ENCODE assay signal across 7 worm cellular contexts in the genomic region with DNA sequence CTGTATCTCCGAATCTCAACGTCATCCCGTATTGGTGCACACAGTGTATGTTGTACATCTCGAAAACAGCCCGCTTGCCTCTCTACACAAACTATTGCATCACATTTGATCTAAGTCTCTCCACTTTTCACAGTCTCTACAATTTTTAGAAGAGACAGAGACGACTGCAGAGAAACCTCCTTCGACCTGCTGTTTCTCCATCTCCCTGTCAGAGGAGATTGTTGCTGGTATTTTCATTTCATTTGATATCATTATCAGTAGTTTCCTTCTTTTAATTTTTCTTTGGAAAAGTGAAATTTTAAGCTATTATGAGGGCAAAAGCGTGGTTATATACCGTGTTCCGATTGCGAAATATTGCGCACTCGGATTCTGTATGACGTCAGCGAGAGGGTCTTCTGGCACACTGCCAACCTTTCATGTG.
TF ChIP-seq lines count a peak whose summit lies in the region.

No protein-coding gene starts in this region.

TF ChIP-seq in whole organism, L1 larva, 84 proteins besides CTCF, POLR2A, EP300 and RAD21 (continued from another document and continues in another):
- no peak for TF ChIP-seq nhr-76 (tag; optimal IDR thresholded peaks at IDR 0.05; lab: Kevin White, UChicago)
- TF ChIP-seq sup-37 (GFP tag; optimal IDR thresholded peaks at IDR 0.05; lab: Kevin White, UChicago) = no peak
- TF ChIP-seq nhr-28 (tag; optimal IDR thresholded peaks at IDR 0.05; lab: Kevin White, UChicago) = no peak
- peak; percentile 95 for TF ChIP-seq elt-2 (tag; optimal IDR thresholded peaks at IDR 0.05; lab: Kevin White, UChicago)
- no peak for TF ChIP-seq snpc-4 (tag; optimal IDR thresholded peaks at IDR 0.05; lab: Kevin White, UChicago)
- TF ChIP-seq snu-23 (GFP tag; optimal IDR thresholded peaks at IDR 0.05; lab: Kevin White, UChicago) = peak; percentile 78
- TF ChIP-seq fkh-4 (tag; optimal IDR thresholded peaks at IDR 0.05; lab: Kevin White, UChicago; ENCODE audit: borderline replicate concordance) = no peak
- TF ChIP-seq blmp-1 (tag; optimal IDR thresholded peaks at IDR 0.05; lab: Kevin White, UChicago) = peak; percentile 93
- no peak for TF ChIP-seq nhr-237 (tag; optimal IDR thresholded peaks at IDR 0.05; lab: Kevin White, UChicago)
- peak; percentile 85 for TF ChIP-seq lin-14 (GFP tag; optimal IDR thresholded peaks at IDR 0.05; lab: Kevin White, UChicago)
- TF ChIP-seq nhr-90 (tag; optimal IDR thresholded peaks at IDR 0.05; lab: Kevin White, UChicago; ENCODE audit: poor library complexity) = peak; percentile 50
- peak; percentile 62 for TF ChIP-seq fos-1 (tag; optimal IDR thresholded peaks at IDR 0.05; lab: Kevin White, UChicago)
- TF ChIP-seq skn-1 (tag; optimal IDR thresholded peaks at IDR 0.05; lab: Kevin White, UChicago) = peak; percentile 66
- no peak for TF ChIP-seq hlh-17 (GFP tag; optimal IDR thresholded peaks at IDR 0.05; lab: Kevin White, UChicago; ENCODE audit: borderline replicate concordance)
- no peak for TF ChIP-seq unc-130 (tag; optimal IDR thresholded peaks at IDR 0.05; lab: Kevin White, UChicago)
- no peak for TF ChIP-seq unc-62 (GFP tag; optimal IDR thresholded peaks at IDR 0.05; lab: Kevin White, UChicago)
- TF ChIP-seq fkh-8 (tag; optimal IDR thresholded peaks at IDR 0.05; lab: Kevin White, UChicago) = peak; percentile 7

TF ChIP-seq in whole organism, L2 larva, 48 proteins besides CTCF, POLR2A, EP300 and RAD21 (continued from another document and continues in another):
- TF ChIP-seq mdl-1 (tag; optimal IDR thresholded peaks at IDR 0.05; lab: Kevin White, UChicago) (peak in 1 of 2 experiments; percentile 24), nhr-23 (tag; optimal IDR thresholded peaks at IDR 0.05; lab: Kevin White, UChicago) (no peak), elt-1 (tag; optimal IDR thresholded peaks at IDR 0.05; lab: Kevin White, UChicago) (no peak), C34F6.9 (tag; optimal IDR thresholded peaks at IDR 0.05; lab: Kevin White, UChicago) (peak; percentile 75), crh-2 (tag; optimal IDR thresholded peaks at IDR 0.05; lab: Kevin White, UChicago) (peak; percentile 81), skn-1 (tag; optimal IDR thresholded peaks at IDR 0.05; lab: Kevin White, UChicago) (peak; percentile 75), gmeb-1 (tag; optimal IDR thresholded peaks at IDR 0.05; lab: Kevin White, UChicago) (peak; percentile 62), nhr-12 (tag; optimal IDR thresholded peaks at IDR 0.05; lab: Kevin White, UChicago) (no peak), aly-2 (tag; optimal IDR thresholded peaks at IDR 0.05; lab: Kevin White, UChicago) (no peak), nhr-237 (tag; optimal IDR thresholded peaks at IDR 0.05; lab: Kevin White, UChicago) (no peak), snpc-4 (tag; optimal IDR thresholded peaks at IDR 0.05; lab: Kevin White, UChicago) (no peak), zag-1 (tag; optimal IDR thresholded peaks at IDR 0.05; lab: Kevin White, UChicago) (peak; percentile 27), R02D3.7 (tag; optimal IDR thresholded peaks at IDR 0.05; lab: Kevin White, UChicago) (no peak), blmp-1 (tag; optimal IDR thresholded peaks at IDR 0.05; lab: Kevin White, UChicago; ENCODE audit: insufficient read depth) (peak; percentile 71), sem-4 (tag; optimal IDR thresholded peaks at IDR 0.05; lab: Kevin White, UChicago) (no peak), nhr-21 (tag; optimal IDR thresholded peaks at IDR 0.05; lab: Kevin White, UChicago) (peak; percentile 56), sma-9 (GFP tag; optimal IDR thresholded peaks at IDR 0.05; lab: Kevin White, UChicago) (peak; percentile 67), sma-9 (tag; optimal IDR thresholded peaks at IDR 0.05; lab: Kevin White, UChicago) (no peak), ceh-82 (tag; optimal IDR thresholded peaks at IDR 0.05; lab: Kevin White, UChicago) (no peak)

TF ChIP-seq in whole organism, L3 larva, 47 proteins besides CTCF, POLR2A, EP300 and RAD21 (continued from another document and continues in another):
- TF ChIP-seq fos-1 (tag; optimal IDR thresholded peaks at IDR 0.05; lab: Kevin White, UChicago) (no peak), pqm-1 (tag; optimal IDR thresholded peaks at IDR 0.05; lab: Kevin White, UChicago) (peak; percentile 88), ceh-28 (tag; optimal IDR thresholded peaks at IDR 0.05; lab: Kevin White, UChicago) (peak; percentile 50), snpc-4 (tag; optimal IDR thresholded peaks at IDR 0.05; lab: Kevin White, UChicago) (peak; percentile 39), lin-39 (tag; optimal IDR thresholded peaks at IDR 0.05; lab: Kevin White, UChicago) (no peak), pha-4 (tag; optimal IDR thresholded peaks at IDR 0.05; lab: Kevin White, UChicago) (peak; percentile 60), nfya-1 (tag; optimal IDR thresholded peaks at IDR 0.05; lab: Kevin White, UChicago; ENCODE audit: insufficient read depth) (peak; percentile 76), fkh-10 (GFP tag; optimal IDR thresholded peaks at IDR 0.05; lab: Kevin White, UChicago) (peak; percentile 32), nhr-23 (tag; optimal IDR thresholded peaks at IDR 0.05; lab: Kevin White, UChicago) (peak; percentile 60), ztf-4 (tag; optimal IDR thresholded peaks at IDR 0.05; lab: Kevin White, UChicago) (no peak), nhr-237 (tag; optimal IDR thresholded peaks at IDR 0.05; lab: Kevin White, UChicago) (no peak), ceh-9 (tag; optimal IDR thresholded peaks at IDR 0.05; lab: Kevin White, UChicago) (no peak), tbx-2 (tag; optimal IDR thresholded peaks at IDR 0.05; lab: Kevin White, UChicago) (no peak), jun-1 (tag; optimal IDR thresholded peaks at IDR 0.05; lab: Kevin White, UChicago) (peak; percentile 44), unc-62 (GFP tag; optimal IDR thresholded peaks at IDR 0.05; lab: Kevin White, UChicago) (peak; percentile 36), zag-1 (tag; optimal IDR thresholded peaks at IDR 0.05; lab: Kevin White, UChicago) (no peak), hmg-11 (tag; optimal IDR thresholded peaks at IDR 0.05; lab: Kevin White, UChicago) (peak; percentile 70), ama-1 (optimal IDR thresholded peaks at IDR 0.05; lab: Kevin White, UChicago) (peak; percentile 75), ceh-82 (tag; optimal IDR thresholded peaks at IDR 0.05; lab: Kevin White, UChicago) (no peak)

TF ChIP-seq in whole organism, L4 larva, 104 proteins besides CTCF, POLR2A, EP300 and RAD21 (continued from another document and continues in another):
- TF ChIP-seq nhr-48 (tag; optimal IDR thresholded peaks at IDR 0.05; lab: Kevin White, UChicago) (peak; percentile 89), ceh-20 (GFP tag; IDR thresholded peaks at IDR 0.05; lab: Robert Waterston, UW) (no peak), ztf-11 (tag; optimal IDR thresholded peaks at IDR 0.05; lab: Kevin White, UChicago) (no peak), aly-2 (tag; optimal IDR thresholded peaks at IDR 0.05; lab: Kevin White, UChicago) (no peak), egl-27 (tag; optimal IDR thresholded peaks at IDR 0.05; lab: Kevin White, UChicago) (no peak), jun-1 (tag; optimal IDR thresholded peaks at IDR 0.05; lab: Kevin White, UChicago) (no peak), F37D6.2 (tag; optimal IDR thresholded peaks at IDR 0.05; lab: Kevin White, UChicago) (peak; percentile 33), cey-2 (tag; optimal IDR thresholded peaks at IDR 0.05; lab: Kevin White, UChicago; ENCODE audit: borderline replicate concordance, insufficient read depth) (peak; percentile 51), Y5F2A.4 (GFP tag; optimal IDR thresholded peaks at IDR 0.05; lab: Kevin White, UChicago) (no peak), nhr-28 (tag; optimal IDR thresholded peaks at IDR 0.05; lab: Kevin White, UChicago) (peak; percentile 95), lim-7 (GFP tag; IDR thresholded peaks at IDR 0.05; lab: Robert Waterston, UW) (no peak), dmd-9 (GFP tag; IDR thresholded peaks at IDR 0.05; lab: Robert Waterston, UW) (no peak), ZK546.5 (tag; optimal IDR thresholded peaks at IDR 0.05; lab: Kevin White, UChicago) (no peak), ama-1 (optimal IDR thresholded peaks at IDR 0.05; lab: Kevin White, UChicago) (peak; percentile 58), snpc-4 (tag; optimal IDR thresholded peaks at IDR 0.05; lab: Kevin White, UChicago) (no peak), ctbp-1 (GFP tag; IDR thresholded peaks at IDR 0.05; lab: Robert Waterston, UW) (no peak), nhr-102 (tag; optimal IDR thresholded peaks at IDR 0.05; lab: Kevin White, UChicago) (peak; percentile 82), mdt-29 (GFP tag; IDR thresholded peaks at IDR 0.05; lab: Robert Waterston, UW) (no peak), dmd-6 (GFP tag; IDR thresholded peaks at IDR 0.05; lab: Robert Waterston, UW) (peak; percentile 85; the same call in 1 of the 2 replicates), mxl-3 (GFP tag; optimal IDR thresholded peaks at IDR 0.05; lab: Kevin White, UChicago) (peak; percentile 75)

TF ChIP-seq in whole organism, late embryonic, 69 proteins besides CTCF, POLR2A, EP300 and RAD21 (continued from another document):
- TF ChIP-seq npax-4 (tag; optimal IDR thresholded peaks at IDR 0.05; lab: Kevin White, UChicago) (no peak), ttx-3 (tag; optimal IDR thresholded peaks at IDR 0.05; lab: Kevin White, UChicago) (no peak), dmd-4 (tag; optimal IDR thresholded peaks at IDR 0.05; lab: Kevin White, UChicago; ENCODE audit: borderline replicate concordance) (no peak), unc-42 (tag; optimal IDR thresholded peaks at IDR 0.05; lab: Kevin White, UChicago) (peak; percentile 24), ahr-1 (tag; optimal IDR thresholded peaks at IDR 0.05; lab: Kevin White, UChicago) (no peak)

TF ChIP-seq in whole organism, mixed stage, embryonic, 35 proteins besides CTCF, POLR2A, EP300 and RAD21 (continued from another document):
- TF ChIP-seq elt-3 (tag; optimal IDR thresholded peaks at IDR 0.05; lab: Kevin White, UChicago) = no peak
- TF ChIP-seq ceh-83 (GFP tag; optimal IDR thresholded peaks at IDR 0.05; lab: Kevin White, UChicago) = no peak
- no peak for TF ChIP-seq flh-1 (GFP tag; optimal IDR thresholded peaks at IDR 0.05; lab: Kevin White, UChicago)
- peak; percentile 75 for TF ChIP-seq unc-62 (GFP tag; optimal IDR thresholded peaks at IDR 0.05; lab: Kevin White, UChicago)
- TF ChIP-seq nhr-76 (tag; optimal IDR thresholded peaks at IDR 0.05; lab: Kevin White, UChicago) = no peak
- TF ChIP-seq mep-1 (tag; optimal IDR thresholded peaks at IDR 0.05; lab: Kevin White, UChicago) = peak; percentile 50
- TF ChIP-seq M03D4.4 (tag; optimal IDR thresholded peaks at IDR 0.05; lab: Kevin White, UChicago) = no peak
- peak; percentile 4 for TF ChIP-seq pha-4 (tag; optimal IDR thresholded peaks at IDR 0.05; lab: Kevin White, UChicago)
- no peak for TF ChIP-seq snpc-4 (tag; optimal IDR thresholded peaks at IDR 0.05; lab: Kevin White, UChicago)
- no peak for TF ChIP-seq mab-5 (tag; optimal IDR thresholded peaks at IDR 0.05; lab: Kevin White, UChicago)
- TF ChIP-seq cnd-1 (tag; optimal IDR thresholded peaks at IDR 0.05; lab: Kevin White, UChicago) = no peak
- TF ChIP-seq lin-13 (tag; optimal IDR thresholded peaks at IDR 0.05; lab: Kevin White, UChicago) = no peak
- TF ChIP-seq bed-3 (GFP tag; optimal IDR thresholded peaks at IDR 0.05; lab: Kevin White, UChicago) = no peak
- TF ChIP-seq lin-32 (GFP tag; optimal IDR thresholded peaks at IDR 0.05; lab: Kevin White, UChicago) = no peak
- no peak for TF ChIP-seq ztf-11 (tag; optimal IDR thresholded peaks at IDR 0.05; lab: Kevin White, UChicago)
- TF ChIP-seq nhr-2 (tag; optimal IDR thresholded peaks at IDR 0.05; lab: Kevin White, UChicago) = peak; percentile 68
- TF ChIP-seq drap-1 (GFP tag; optimal IDR thresholded peaks at IDR 0.05; lab: Kevin White, UChicago) = peak; percentile 20
- peak; percentile 39 for TF ChIP-seq ham-2 (GFP tag; optimal IDR thresholded peaks at IDR 0.05; lab: Kevin White, UChicago)
TF ChIP-seq in whole organism, mixed stage, embryonic: peak in this region for 13.

TF ChIP-seq in whole organism, young adult, 124 proteins besides CTCF, POLR2A, EP300 and RAD21 (continued from another document):
- TF ChIP-seq nhr-120 (GFP tag; IDR thresholded peaks at IDR 0.05; lab: Robert Waterston, UW) = no peak
- TF ChIP-seq let-607 (tag; optimal IDR thresholded peaks at IDR 0.05; lab: Kevin White, UChicago) = peak in 1 of 2 experiments; percentile 53
- TF ChIP-seq madf-10 (tag; optimal IDR thresholded peaks at IDR 0.05; lab: Kevin White, UChicago) = peak; percentile 62
- TF ChIP-seq chd-7 (tag; optimal IDR thresholded peaks at IDR 0.05; lab: Kevin White, UChicago) = peak; percentile 72
- peak; percentile 87 for TF ChIP-seq B0336.3 (GFP tag; IDR thresholded peaks at IDR 0.05; lab: Robert Waterston, UW)
- TF ChIP-seq hsf-1 (GFP tag; IDR thresholded peaks at IDR 0.05; lab: Robert Waterston, UW) = no peak
- TF ChIP-seq sdz-38 (tag; optimal IDR thresholded peaks at IDR 0.05; lab: Kevin White, UChicago) = no peak
- TF ChIP-seq ceh-58 (GFP tag; IDR thresholded peaks at IDR 0.05; lab: Robert Waterston, UW) = no peak
- peak; percentile 57 for TF ChIP-seq nhr-90 (tag; optimal IDR thresholded peaks at IDR 0.05; lab: Kevin White, UChicago)
- no peak for TF ChIP-seq D2030.7 (GFP tag; IDR thresholded peaks at IDR 0.05; lab: Robert Waterston, UW)
- TF ChIP-seq dox-1 (GFP tag; IDR thresholded peaks at IDR 0.05; lab: Robert Waterston, UW) = peak; percentile 62
- peak; percentile 71 for TF ChIP-seq egl-44 (GFP tag; IDR thresholded peaks at IDR 0.05; lab: Robert Waterston, UW)
- TF ChIP-seq ama-1 (optimal IDR thresholded peaks at IDR 0.05; lab: Kevin White, UChicago) = peak; percentile 41
- TF ChIP-seq ama-1 (GFP tag; optimal IDR thresholded peaks at IDR 0.05; lab: Kevin White, UChicago) = no peak
- TF ChIP-seq cebp-1 (GFP tag; IDR thresholded peaks at IDR 0.05; lab: Robert Waterston, UW) = peak; percentile 95
- peak; percentile 99 for TF ChIP-seq cebp-1 (tag; optimal IDR thresholded peaks at IDR 0.05; lab: Kevin White, UChicago)
- no peak for TF ChIP-seq F49E8.2 (tag; optimal IDR thresholded peaks at IDR 0.05; lab: Kevin White, UChicago; ENCODE audit: insufficient read depth)
- peak; percentile 52 for TF ChIP-seq ZK185.1 (tag; optimal IDR thresholded peaks at IDR 0.05; lab: Kevin White, UChicago; ENCODE audit: poor library complexity, severe bottlenecking)
- TF ChIP-seq lin-40 (tag; optimal IDR thresholded peaks at IDR 0.05; lab: Kevin White, UChicago) = peak; percentile 55
- no peak for TF ChIP-seq ccch-3 (GFP tag; optimal IDR thresholded peaks at IDR 0.05; lab: Kevin White, UChicago)
- TF ChIP-seq repo-1 (tag; optimal IDR thresholded peaks at IDR 0.05; lab: Kevin White, UChicago) = no peak
- TF ChIP-seq rcor-1 (GFP tag; IDR thresholded peaks at IDR 0.05; lab: Robert Waterston, UW) = no peak
- TF ChIP-seq tbp1 (GFP tag; optimal IDR thresholded peaks at IDR 0.05; lab: Kevin White, UChicago) = peak; percentile 4
- peak; percentile 29 for TF ChIP-seq gei-17 (GFP tag; optimal IDR thresholded peaks at IDR 0.05; lab: Kevin White, UChicago)
- no peak for TF ChIP-seq hmg-20 (GFP tag; IDR thresholded peaks at IDR 0.05; lab: Robert Waterston, UW)
